Fruit fly (Drosophila melanogaster) Kc167 (cell line): ENCODE measurements around the gene CG3984.

Experiments
- Myc ChIP-seq: fragments of >200 bp; optimal IDR thresholded peaks from 2 replicates; lab custom pipeline; 2017; ENCODE audit warnings: missing external identifiers
- h ChIP-seq: fragments of >200 bp; optimal IDR thresholded peaks from 3 replicates; lab custom pipeline; 2018; ENCODE audit warnings: missing external identifiers

DNA sequence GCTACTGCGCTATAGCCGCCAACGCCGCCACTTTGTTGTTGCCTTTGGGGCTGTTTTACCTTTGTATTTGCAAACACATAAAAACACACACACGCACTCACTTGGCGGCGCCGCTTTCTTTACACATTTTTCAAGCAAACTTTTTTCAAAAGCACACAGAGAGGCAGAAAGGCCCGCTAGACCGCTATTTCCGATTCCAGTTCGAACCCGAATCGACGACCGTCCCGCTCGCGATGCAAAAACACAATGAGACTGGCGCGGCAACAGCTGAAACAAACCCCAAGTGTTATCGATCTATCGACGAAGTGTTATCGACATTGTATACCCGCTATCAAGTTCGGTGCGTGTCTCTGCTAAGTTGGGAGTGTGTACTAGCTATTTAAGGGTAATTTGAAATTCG is 5.3 kb upstream of the CG3984 start, which contains the start of gene CG42788:
- TF ChIP-seq h: no peak
- TF ChIP-seq Myc (lab: Kevin White, UChicago): no peak
